Fruit fly (Drosophila melanogaster) whole organism, wandering third instar larva: Measurements from ENCODE around the gene Rtnl1.
A peak's percentile ranks its signal among the peaks of the same experiment; 100 is the strongest.

Source experiments
- Abd-B ChIP-seq: fragments of >200 bp; optimal IDR thresholded peaks from 2 replicates; lab custom pipeline; 2017; ENCODE audit warnings: missing biosample characterization, missing genetic modification characterization
- CG32264 ChIP-seq: fragments of 200-800 bp; sonication (Bioruptor generic); optimal IDR thresholded peaks from 2 replicates; lab custom pipeline; 2016; ENCODE audit warnings: missing biosample characterization, missing genetic modification characterization
- CG9705 ChIP-seq: fragments of 200-800 bp; sonication (Bioruptor generic); optimal IDR thresholded peaks from 2 replicates; lab custom pipeline; 2018; ENCODE audit warnings: missing biosample characterization, mild to moderate bottlenecking, missing genetic modification characterization
- CrebA ChIP-seq: fragments of 200-800 bp; sonication (Bioruptor generic); optimal IDR thresholded peaks from 2 replicates; lab custom pipeline; 2016; ENCODE audit warnings: missing biosample characterization, mild to moderate bottlenecking, missing genetic modification characterization, borderline replicate concordance
- Dfd ChIP-seq: fragments of >200 bp; optimal IDR thresholded peaks from 2 replicates; lab custom pipeline; 2017; ENCODE audit warnings: missing biosample characterization, missing genetic modification characterization
- Dif ChIP-seq: fragments of 200-275, 200-300 bp; sonication (Bioruptor generic); optimal IDR thresholded peaks from 2 replicates; lab custom pipeline; 2018; ENCODE audit warnings: missing biosample characterization, missing genetic modification characterization; ENCODE audit not compliant: partially characterized antibody
- GATAd ChIP-seq: sonication (Bioruptor generic); optimal IDR thresholded peaks from 2 replicates; lab custom pipeline; 2016; ENCODE audit warnings: missing biosample characterization, missing genetic modification characterization
- HLH106 ChIP-seq: fragments of 200-800 bp; optimal IDR thresholded peaks from 3 replicates; lab custom pipeline; 2019; ENCODE audit warnings: missing biosample characterization, mild to moderate bottlenecking, missing genetic modification characterization, moderate library complexity
- Hnf4 ChIP-seq: fragments of 200-800 bp; sonication (Bioruptor generic); optimal IDR thresholded peaks from 2 replicates; lab custom pipeline; 2016; ENCODE audit warnings: missing biosample characterization, mild to moderate bottlenecking, missing genetic modification characterization
- Hr78 ChIP-seq: fragments of >200 bp; optimal IDR thresholded peaks from 2 replicates; lab custom pipeline; 2017; ENCODE audit warnings: missing biosample characterization, missing genetic modification characterization
- Hr83 ChIP-seq: fragments of 200-300 bp; sonication (Bioruptor generic); optimal IDR thresholded peaks from 2 replicates; lab custom pipeline; 2016; ENCODE audit warnings: missing biosample characterization, mild to moderate bottlenecking, missing genetic modification characterization, moderate library complexity; ENCODE audit not compliant: poor library complexity, severe bottlenecking
- Jra ChIP-seq: sonication (Bioruptor generic); optimal IDR thresholded peaks from 2 replicates; lab custom pipeline; 2016; ENCODE audit warnings: missing biosample characterization, missing genetic modification characterization
- Mio ChIP-seq: sonication (Bioruptor generic); optimal IDR thresholded peaks from 2 replicates; lab custom pipeline; 2016; ENCODE audit warnings: missing biosample characterization, missing genetic modification characterization
- Myc ChIP-seq: fragments of >200 bp; optimal IDR thresholded peaks from 2 replicates; lab custom pipeline; 2017
- N ChIP-seq: fragments of >200 bp; optimal IDR thresholded peaks from 2 replicates; lab custom pipeline; 2018; ENCODE audit warnings: missing biosample characterization, missing external identifiers, missing genetic modification characterization
- OdsH ChIP-seq: fragments of 200-800 bp; sonication (Bioruptor generic); optimal IDR thresholded peaks from 2 replicates; lab custom pipeline; 2016; ENCODE audit warnings: missing biosample characterization, mild to moderate bottlenecking, missing genetic modification characterization
- Rel ChIP-seq, 2 experiments: fragments of 200-800 bp; sonication (Bioruptor generic) in 1 of 2; optimal IDR thresholded peaks; 2 replicates in 1 of 2; 3 replicates in 1 of 2; lab custom pipeline; 2016 to 2019; ENCODE audit warnings: mild to moderate bottlenecking in 2 of 2, missing biosample characterization in 2 of 2, missing genetic modification characterization in 2 of 2, moderate library complexity in 1 of 2
- Sp1 ChIP-seq: fragments of 200-800 bp; sonication (Bioruptor generic); optimal IDR thresholded peaks from 3 replicates; lab custom pipeline; 2019; ENCODE audit warnings: missing biosample characterization, mild to moderate bottlenecking, missing genetic modification characterization, moderate library complexity
- Vsx2 ChIP-seq: fragments of 200-300, 225-300 bp; sonication (Bioruptor generic); optimal IDR thresholded peaks from 2 replicates; lab custom pipeline; 2018; ENCODE audit warnings: missing biosample characterization, missing genetic modification characterization; ENCODE audit not compliant: partially characterized antibody
- br ChIP-seq: fragments of 200-800 bp; sonication (Bioruptor generic); optimal IDR thresholded peaks from 2 replicates; lab custom pipeline; 2016; ENCODE audit warnings: missing biosample characterization, missing genetic modification characterization
- brk ChIP-seq: fragments of 200-800 bp; sonication (Bioruptor generic); optimal IDR thresholded peaks from 2 replicates; lab custom pipeline; 2016; ENCODE audit warnings: missing biosample characterization, mild to moderate bottlenecking, missing genetic modification characterization
- dl ChIP-seq, 2 experiments: fragments of 175-275, 200-275 bp in 1 of 2; fragments of 200-275 bp in 1 of 2; sonication (Bioruptor generic); optimal IDR thresholded peaks; lab custom pipeline; 2018; ENCODE audit warnings: mild to moderate bottlenecking in 2 of 2, missing biosample characterization in 2 of 2, missing genetic modification characterization in 2 of 2, moderate library complexity in 2 of 2; ENCODE audit not compliant: partially characterized antibody in 2 of 2, insufficient read depth in 1 of 2
- dmrt93B ChIP-seq: fragments of 200-800 bp; sonication (Bioruptor generic); optimal IDR thresholded peaks from 2 replicates; lab custom pipeline; 2018; ENCODE audit warnings: missing biosample characterization, mild to moderate bottlenecking, missing genetic modification characterization
- dsf ChIP-seq: sonication (Bioruptor generic); optimal IDR thresholded peaks from 2 replicates; lab custom pipeline; 2016; ENCODE audit warnings: missing biosample characterization, missing genetic modification characterization, borderline replicate concordance
- ey ChIP-seq: fragments of 200-800 bp; sonication (Bioruptor generic); optimal IDR thresholded peaks from 2 replicates; lab custom pipeline; 2016; ENCODE audit warnings: missing biosample characterization, missing genetic modification characterization
- foxo ChIP-seq, 2 experiments: fragments of 200-800 bp; sonication (Bioruptor generic); optimal IDR thresholded peaks; 2 replicates in 1 of 2; 3 replicates in 1 of 2; lab custom pipeline; 2016 to 2017; ENCODE audit warnings: missing biosample characterization in 2 of 2, missing genetic modification characterization in 2 of 2
- fru ChIP-seq: fragments of 200-800 bp; sonication (Bioruptor generic); optimal IDR thresholded peaks from 3 replicates; lab custom pipeline; 2016; ENCODE audit warnings: missing biosample characterization, mild to moderate bottlenecking, missing genetic modification characterization
- h ChIP-seq: fragments of 200-800 bp; sonication (Bioruptor generic); optimal IDR thresholded peaks from 3 replicates; lab custom pipeline; 2016; ENCODE audit warnings: missing biosample characterization, mild to moderate bottlenecking, missing genetic modification characterization
- jim ChIP-seq: fragments of 175-275, 200-325 bp; sonication (Bioruptor generic); optimal IDR thresholded peaks from 2 replicates; lab custom pipeline; 2016; ENCODE audit warnings: missing biosample characterization, mild to moderate bottlenecking, missing genetic modification characterization
- lola ChIP-seq: fragments of >200 bp; optimal IDR thresholded peaks from 2 replicates; lab custom pipeline; 2017; ENCODE audit warnings: missing biosample characterization, missing genetic modification characterization
- pan ChIP-seq: fragments of >200 bp; optimal IDR thresholded peaks from 2 replicates; lab custom pipeline; 2017
- psq ChIP-seq: fragments of 200-800 bp; sonication (Bioruptor generic); optimal IDR thresholded peaks from 3 replicates; lab custom pipeline; 2017; ENCODE audit warnings: missing biosample characterization, mild to moderate bottlenecking, missing genetic modification characterization, moderate library complexity
- rgr ChIP-seq: fragments of 200-800 bp; sonication (Bioruptor generic); optimal IDR thresholded peaks from 3 replicates; lab custom pipeline; 2016; ENCODE audit warnings: missing biosample characterization, mild to moderate bottlenecking, missing genetic modification characterization
- sage ChIP-seq: fragments of 200-800 bp; sonication (Bioruptor generic); optimal IDR thresholded peaks from 2 replicates; lab custom pipeline; 2016; ENCODE audit warnings: missing biosample characterization, mild to moderate bottlenecking, missing genetic modification characterization
- sv ChIP-seq: fragments of 200-800 bp; sonication (Bioruptor generic); optimal IDR thresholded peaks from 3 replicates; lab custom pipeline; 2016; ENCODE audit warnings: missing biosample characterization, missing genetic modification characterization
- tai ChIP-seq: sonication (Bioruptor generic); optimal IDR thresholded peaks from 2 replicates; lab custom pipeline; 2016; ENCODE audit warnings: missing biosample characterization, missing genetic modification characterization
- usp ChIP-seq: fragments of >200 bp; optimal IDR thresholded peaks from 2 replicates; lab custom pipeline; 2017; ENCODE audit warnings: missing biosample characterization, missing genetic modification characterization
- woc ChIP-seq: sonication (Bioruptor generic); optimal IDR thresholded peaks from 2 replicates; lab custom pipeline; 2016; ENCODE audit warnings: missing biosample characterization, mild to moderate bottlenecking, missing genetic modification characterization

Gene Rtnl1

dm6 chr2L:5009306-5010030, at the start of gene Rtnl1:
Gene Rtnl1 (minus strand): TSS chr2L:5009720.
- TF ChIP-seq Myc (lab: Kevin White, UChicago) (peak; percentile 92), brk (no peak), fru (GFP tag; lab: Kevin White, UChicago) (peak; percentile 23), Hr83 (GFP tag; lab: Kevin White, UChicago) (peak; percentile 78), Vsx2 (GFP tag; lab: Kevin White, UChicago) (no peak), woc (GFP tag; lab: Kevin White, UChicago) (no peak), rgr (peak; percentile 69), tai (no peak), N (no peak), foxo (GFP tag; optimal IDR thresholded peaks at IDR 0.05; lab: Kevin White, UChicago) (peak in 1 of 2 experiments; percentile 27), HLH106 (peak; percentile 17), h (GFP tag; lab: Kevin White, UChicago) (peak; percentile 60), jim (GFP tag; lab: Kevin White, UChicago) (no peak), pan (lab: Kevin White, UChicago) (no peak), Dif (GFP tag; lab: Kevin White, UChicago) (peak; percentile 57), CG32264 (GFP tag; lab: Kevin White, UChicago) (no peak), Jra (GFP tag; lab: Kevin White, UChicago) (peak; percentile 65), OdsH (no peak), dsf (GFP tag; lab: Kevin White, UChicago) (no peak), usp (GFP tag; lab: Kevin White, UChicago) (no peak), CrebA (GFP tag; lab: Kevin White, UChicago) (no peak), dl (GFP tag; optimal IDR thresholded peaks at IDR 0.05; lab: Kevin White, UChicago; ENCODE audit: insufficient read depth in 1 of 2, partially characterized antibody in 2 of 2) (no peak), sage (GFP tag; lab: Kevin White, UChicago) (no peak), CG9705 (GFP tag; lab: Kevin White, UChicago) (peak; percentile 12), sv (GFP tag; lab: Kevin White, UChicago) (no peak), psq (no peak), Hr78 (GFP tag; lab: Kevin White, UChicago) (no peak), Sp1 (GFP tag; lab: Kevin White, UChicago) (peak; percentile 54), Hnf4 (GFP tag; lab: Kevin White, UChicago) (no peak), ey (no peak), lola (GFP tag; lab: Kevin White, UChicago) (no peak), dmrt93B (GFP tag; lab: Kevin White, UChicago) (no peak), Dfd (GFP tag; lab: Kevin White, UChicago) (no peak), Abd-B (GFP tag; lab: Kevin White, UChicago) (no peak), GATAd (GFP tag; lab: Kevin White, UChicago) (no peak), br (peak; percentile 29), Rel (GFP tag; optimal IDR thresholded peaks at IDR 0.05; lab: Kevin White, UChicago) (no peak), Rel (tag; optimal IDR thresholded peaks at IDR 0.05; lab: Kevin White, UChicago) (peak; percentile 57), Mio (GFP tag; lab: Kevin White, UChicago) (no peak)

dm6 chr2L:5058094-5058493, 48.6 kb upstream of the Rtnl1 start, which contains the start of gene Nepl3:
Gene Nepl3 (minus strand): TSS chr2L:5058248.
- TF ChIP-seq woc (GFP tag; lab: Kevin White, UChicago) (peak; percentile 8), Hnf4 (GFP tag; lab: Kevin White, UChicago) (no peak)
